Fruit fly (Drosophila melanogaster) whole organism, embryonic: ENCODE measurements around the gene CG10970.

Experiments
- ATbp ChIP-seq: fragments of 200-800 bp; sonication (Bioruptor generic); optimal IDR thresholded peaks from 2 replicates; lab custom pipeline; 2017; ENCODE audit warnings: missing biosample characterization, mild to moderate bottlenecking, missing genetic modification characterization, missing genetic modification reagents
- Atf-2 ChIP-seq: fragments of 200-800 bp; sonication (Bioruptor generic); optimal IDR thresholded peaks from 2 replicates; lab custom pipeline; 2016; ENCODE audit warnings: missing biosample characterization, missing genetic modification characterization
- B-H2 ChIP-seq: fragments of 200-800 bp; sonication (Bioruptor generic); optimal IDR thresholded peaks from 2 replicates; lab custom pipeline; 2018; ENCODE audit warnings: missing biosample characterization, mild to moderate bottlenecking, missing genetic modification characterization
- CG10321 ChIP-seq: fragments of 200-800 bp; sonication (Bioruptor generic); IDR thresholded peaks from 2 replicates; pipeline ENCODE4 v1.3.6; 2022; ENCODE audit warnings: missing biosample characterization, missing genetic modification characterization
- CG11093 ChIP-seq: fragments of 200-800 bp; sonication (Bioruptor generic); IDR thresholded peaks from 3 replicates; pipeline ENCODE4 v1.3.6; 2022; ENCODE audit warnings: missing biosample characterization, missing genetic modification characterization
- CG11504 ChIP-seq: fragments of 200-800 bp; sonication (Bioruptor generic); optimal IDR thresholded peaks from 3 replicates; lab custom pipeline; 2019; ENCODE audit warnings: missing biosample characterization, mild to moderate bottlenecking, missing genetic modification characterization, moderate library complexity
- CG11695 ChIP-seq: fragments of 200-800 bp; sonication (Bioruptor generic); IDR thresholded peaks from 3 replicates; pipeline ENCODE4 v1.3.6; 2022; ENCODE audit warnings: missing biosample characterization, missing genetic modification characterization
- CG12219 ChIP-seq: fragments of 200-800 bp; sonication (Bioruptor generic); optimal IDR thresholded peaks from 3 replicates; lab custom pipeline; 2018; ENCODE audit warnings: missing biosample characterization, mild to moderate bottlenecking, missing genetic modification characterization
- CG12236 ChIP-seq: fragments of 200-800 bp; sonication (Bioruptor generic); optimal IDR thresholded peaks from 2 replicates; lab custom pipeline; 2016; ENCODE audit warnings: missing biosample characterization, missing genetic modification characterization
- CG13424 ChIP-seq: fragments of 200-800 bp; sonication (Bioruptor generic); optimal IDR thresholded peaks from 2 replicates; lab custom pipeline; 2019; ENCODE audit warnings: missing biosample characterization, mild to moderate bottlenecking, missing genetic modification characterization, moderate library complexity
- CG1603 ChIP-seq: fragments of 200-800 bp; sonication (Bioruptor generic); optimal IDR thresholded peaks from 2 replicates; lab custom pipeline; 2019; ENCODE audit warnings: missing biosample characterization, mild to moderate bottlenecking, missing genetic modification characterization, moderate library complexity
- CG1792 ChIP-seq: fragments of 200-800 bp; sonication (Bioruptor generic); optimal IDR thresholded peaks from 2 replicates; lab custom pipeline; 2016; ENCODE audit warnings: missing biosample characterization, missing genetic modification characterization
- CG18011 ChIP-seq: fragments of 200-800 bp; sonication (Bioruptor generic); optimal IDR thresholded peaks from 2 replicates; lab custom pipeline; 2017; ENCODE audit warnings: missing biosample characterization, missing genetic modification characterization, mild to moderate bottlenecking, moderate library complexity, missing genotype
- CG2116 ChIP-seq: fragments of 200-800 bp; sonication (Bioruptor generic); optimal IDR thresholded peaks from 3 replicates; lab custom pipeline; 2018; ENCODE audit warnings: missing biosample characterization, mild to moderate bottlenecking, missing genetic modification characterization
- CG2129 ChIP-seq: fragments of 200-800 bp; sonication (Bioruptor generic); IDR thresholded peaks from 2 replicates; pipeline ENCODE4 v1.3.6; 2022; ENCODE audit warnings: missing biosample characterization, missing genetic modification characterization; ENCODE audit not compliant: partially characterized antibody
- CG4328 ChIP-seq: fragments of 200-800 bp; sonication (Bioruptor generic); optimal IDR thresholded peaks from 3 replicates; lab custom pipeline; 2017; ENCODE audit warnings: missing biosample characterization, missing genetic modification reagents, missing genetic modification characterization
- CG6254 ChIP-seq: fragments of 200-800 bp; sonication (Bioruptor generic); optimal IDR thresholded peaks from 3 replicates; lab custom pipeline; 2017; ENCODE audit warnings: mild to moderate bottlenecking, missing biosample characterization, missing genetic modification reagents, missing genetic modification characterization
- CG6765 ChIP-seq: fragments of 200-800 bp; sonication (Bioruptor generic); optimal IDR thresholded peaks from 3 replicates; lab custom pipeline; 2017; ENCODE audit warnings: missing biosample characterization, mild to moderate bottlenecking, missing genetic modification characterization
- CG6854 ChIP-seq: fragments of 200-800 bp; sonication (Bioruptor generic); optimal IDR thresholded peaks from 3 replicates; lab custom pipeline; 2017; ENCODE audit warnings: missing biosample characterization, mild to moderate bottlenecking, missing genetic modification characterization
- CG7556 ChIP-seq: fragments of 200-800 bp; sonication (Bioruptor generic); optimal IDR thresholded peaks from 2 replicates; lab custom pipeline; 2017; ENCODE audit warnings: missing biosample characterization, mild to moderate bottlenecking, missing genetic modification characterization
- CG7839 ChIP-seq: fragments of 200-800 bp; sonication (Bioruptor generic); optimal IDR thresholded peaks from 3 replicates; lab custom pipeline; 2018; ENCODE audit warnings: missing biosample characterization, mild to moderate bottlenecking, missing genetic modification characterization, moderate library complexity
- CG8388 ChIP-seq: fragments of 200-800 bp; sonication (Bioruptor generic); optimal IDR thresholded peaks from 2 replicates; lab custom pipeline; 2019; ENCODE audit warnings: missing biosample characterization, mild to moderate bottlenecking, missing genetic modification characterization, moderate library complexity
- Dbx ChIP-seq: fragments of 200-800 bp; sonication (Bioruptor generic); IDR thresholded peaks from 3 replicates; pipeline ENCODE4 v1.3.6; 2022; ENCODE audit warnings: missing biosample characterization, missing genetic modification characterization
- Ets65A ChIP-seq: fragments of 200-800 bp; sonication (Bioruptor generic); peaks from one replicate; lab custom pipeline; 2016; ENCODE audit warnings: missing biosample characterization, missing genetic modification characterization
- NfI ChIP-seq: fragments of 200-800 bp; sonication (Bioruptor generic); optimal IDR thresholded peaks from 3 replicates; lab custom pipeline; 2018; ENCODE audit warnings: missing biosample characterization, mild to moderate bottlenecking, missing genetic modification characterization, moderate library complexity
- Sin3A ChIP-seq: fragments of >200 bp; optimal IDR thresholded peaks from 2 replicates; lab custom pipeline; 2018
- Sox100B ChIP-seq: fragments of 200-800 bp; sonication (Bioruptor generic); optimal IDR thresholded peaks from 3 replicates; lab custom pipeline; 2018; ENCODE audit warnings: missing biosample characterization, mild to moderate bottlenecking, missing genetic modification characterization
- br ChIP-seq: fragments of >200 bp; optimal IDR thresholded peaks from 2 replicates; lab custom pipeline; 2017
- chn ChIP-seq: fragments of 200-800 bp; sonication (Bioruptor generic); optimal IDR thresholded peaks from 2 replicates; lab custom pipeline; 2016; ENCODE audit warnings: missing biosample characterization, missing genetic modification characterization
- crol ChIP-seq: fragments of 200-800 bp; sonication (Bioruptor generic); IDR thresholded peaks from 2 replicates; pipeline ENCODE4 v1.3.6; 2022; ENCODE audit warnings: missing biosample characterization, missing genetic modification characterization
- dan ChIP-seq: fragments of 200-800 bp; sonication (Bioruptor generic); IDR thresholded peaks from 2 replicates; pipeline ENCODE4 v1.3.6; 2022; ENCODE audit warnings: missing biosample characterization, missing genetic modification characterization
- dm ChIP-seq: fragments of 200-800 bp; sonication (Bioruptor generic); optimal IDR thresholded peaks from 3 replicates; lab custom pipeline; 2016; ENCODE audit warnings: missing biosample characterization, missing genetic modification characterization
- dmrt99B ChIP-seq: fragments of 200-800 bp; sonication (Bioruptor generic); optimal IDR thresholded peaks from 2 replicates; lab custom pipeline; 2018; ENCODE audit warnings: missing biosample characterization, mild to moderate bottlenecking, missing genetic modification characterization, moderate library complexity
- dysf ChIP-seq: fragments of 200-800 bp; sonication (Bioruptor generic); IDR thresholded peaks from 3 replicates; pipeline ENCODE4 v1.3.6; 2022; ENCODE audit warnings: missing biosample characterization, missing genetic modification characterization
- fd96Cb ChIP-seq: fragments of 200-800 bp; sonication (Bioruptor generic); optimal IDR thresholded peaks from 2 replicates; lab custom pipeline; 2018; ENCODE audit warnings: missing biosample characterization, mild to moderate bottlenecking, missing genetic modification characterization, moderate library complexity
- ftz-f1 ChIP-seq: fragments of 200-800 bp; sonication (Bioruptor generic); optimal IDR thresholded peaks from 2 replicates; lab custom pipeline; 2016; ENCODE audit warnings: missing biosample characterization, missing genetic modification characterization
- gem ChIP-seq: fragments of 200-800 bp; sonication (Bioruptor generic); optimal IDR thresholded peaks from 2 replicates; lab custom pipeline; 2019; ENCODE audit warnings: missing biosample characterization, mild to moderate bottlenecking, missing genetic modification characterization, moderate library complexity
- grau ChIP-seq: fragments of 200-800 bp; optimal IDR thresholded peaks from 3 replicates; lab custom pipeline; 2019; ENCODE audit warnings: missing biosample characterization, mild to moderate bottlenecking, missing genetic modification characterization, moderate library complexity
- grn ChIP-seq: fragments of 200-800 bp; sonication (Bioruptor generic); optimal IDR thresholded peaks from 3 replicates; lab custom pipeline; 2017; ENCODE audit warnings: missing biosample characterization, missing genetic modification characterization
- ken ChIP-seq: fragments of 200-800 bp; sonication (Bioruptor generic); IDR thresholded peaks from 3 replicates; pipeline ENCODE4 v1.3.6; 2022; ENCODE audit warnings: missing biosample characterization, missing genetic modification characterization
- lilli ChIP-seq: fragments of 200-800 bp; sonication (Bioruptor generic); optimal IDR thresholded peaks from 3 replicates; lab custom pipeline; 2016; ENCODE audit warnings: missing biosample characterization, missing genetic modification characterization
- luna ChIP-seq: fragments of 200-800 bp; sonication (Bioruptor generic); optimal IDR thresholded peaks from 2 replicates; lab custom pipeline; 2016; ENCODE audit warnings: missing biosample characterization, missing genetic modification characterization
- odd ChIP-seq: fragments of 200-800 bp; sonication (Bioruptor generic); optimal IDR thresholded peaks from 2 replicates; lab custom pipeline; 2017; ENCODE audit warnings: missing biosample characterization, mild to moderate bottlenecking, missing genetic modification characterization
- pfk ChIP-seq: fragments of 200-800 bp; sonication (Bioruptor generic); optimal IDR thresholded peaks from 2 replicates; lab custom pipeline; 2018; ENCODE audit warnings: missing biosample characterization, mild to moderate bottlenecking, missing genetic modification characterization, moderate library complexity
- ranshi ChIP-seq: fragments of 200-800 bp; sonication (Bioruptor generic); IDR thresholded peaks from 2 replicates; pipeline ENCODE4 v1.3.6; 2022; ENCODE audit warnings: missing biosample characterization, missing genetic modification characterization
- row ChIP-seq: fragments of 200-800 bp; sonication (Bioruptor generic); IDR thresholded peaks from 3 replicates; pipeline ENCODE4 v1.3.6; 2022; ENCODE audit warnings: missing biosample characterization, missing genetic modification characterization
- schlank ChIP-seq: fragments of 200-800 bp; sonication (Bioruptor generic); optimal IDR thresholded peaks from 2 replicates; lab custom pipeline; 2018; ENCODE audit warnings: missing biosample characterization, mild to moderate bottlenecking, missing genetic modification characterization
- sens ChIP-seq: fragments of 200-800 bp; sonication (Bioruptor generic); peaks from one replicate; lab custom pipeline; 2016; ENCODE audit warnings: missing biosample characterization, missing genetic modification characterization
- sisA ChIP-seq: fragments of 200-800 bp; sonication (Bioruptor generic); IDR thresholded peaks from 2 replicates; pipeline ENCODE4 v1.3.6; 2022; ENCODE audit warnings: missing biosample characterization, missing genetic modification characterization
- tll ChIP-seq, 2 experiments: fragments of 200-800 bp in 1 of 2; fragments of >200 bp in 1 of 2; sonication (Bioruptor generic) in 1 of 2; optimal IDR thresholded peaks; 2 replicates each; lab custom pipeline; 2017 to 2019; ENCODE audit warnings: missing biosample characterization in 2 of 2, missing genetic modification characterization in 2 of 2, mild to moderate bottlenecking in 1 of 2, moderate library complexity in 1 of 2

The CG10970 gene

DNA sequence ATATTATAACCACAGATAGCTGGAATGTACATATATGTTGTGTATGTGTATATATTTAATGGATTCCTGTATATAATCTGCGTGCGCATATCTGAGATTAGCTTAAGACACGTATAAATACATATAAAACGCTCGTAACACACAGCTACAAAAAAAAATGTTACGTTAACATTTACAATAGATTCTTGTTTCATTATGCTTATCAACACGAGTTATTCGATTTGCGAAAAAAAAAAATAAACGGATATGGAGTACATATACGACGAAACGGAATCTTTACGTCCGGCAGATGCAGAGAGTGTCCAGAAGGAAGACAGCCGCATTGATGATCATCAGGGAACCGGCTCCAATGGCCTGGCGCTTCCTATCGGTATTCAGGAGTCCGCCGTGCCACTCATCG is at the start of gene CG10970:
CG10970 (minus strand) TSS at position 101 of the 400 bp plus-strand sequence.
- TF ChIP-seq CG6854 (no peak), Dbx (GFP tag; lab: Robert Waterston, UW) (no peak), CG1792 (GFP tag; lab: Kevin White, UChicago) (no peak), CG1603 (no peak), br (no peak), odd (GFP tag; lab: Kevin White, UChicago) (no peak), ftz-f1 (GFP tag; lab: Kevin White, UChicago) (no peak), chn (no peak), CG2116 (GFP tag; lab: Kevin White, UChicago) (no peak), ranshi (GFP tag; lab: Robert Waterston, UW) (no peak)

DNA sequence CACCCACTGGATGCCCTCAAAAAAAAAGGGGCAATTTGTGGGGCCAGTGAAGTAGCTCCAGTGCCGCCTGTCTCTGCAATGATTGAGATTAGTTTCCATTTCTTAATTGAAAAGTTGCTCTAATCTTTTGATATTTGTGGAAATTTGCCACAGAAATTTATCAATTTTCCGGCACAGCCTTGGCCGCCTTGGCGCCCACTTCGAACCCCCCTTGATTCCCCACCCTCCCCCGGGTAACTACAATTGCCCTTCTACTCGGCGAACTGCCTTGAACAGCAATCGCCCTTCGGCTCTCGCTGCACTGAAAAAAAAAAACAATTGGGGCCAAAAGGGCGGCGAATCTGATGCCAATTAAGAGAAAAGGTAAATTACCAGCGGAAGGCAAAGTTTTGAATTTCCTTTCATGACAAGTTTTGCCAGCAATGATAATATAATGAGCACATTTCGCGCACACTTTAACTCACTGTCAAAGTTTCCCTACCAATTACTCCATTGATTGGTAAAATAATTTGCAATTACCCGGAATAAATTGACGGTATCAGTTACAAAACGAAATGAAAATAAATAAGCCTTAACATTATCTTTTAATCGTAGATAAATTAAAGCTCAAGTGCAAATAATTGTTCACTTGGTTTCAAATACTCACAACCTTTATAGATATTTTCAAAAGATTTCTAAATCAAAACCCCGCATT is 48.6 kb upstream of the CG10970 start:
- TF ChIP-seq fd96Cb (tag; lab: Kevin White, UChicago) (peak; percentile 32), dmrt99B (peak; percentile 60), tll (GFP tag; optimal IDR thresholded peaks at IDR 0.05; lab: Kevin White, UChicago) (no peak), pfk (GFP tag; lab: Kevin White, UChicago) (no peak), Ets65A (GFP tag; lab: Kevin White, UChicago) (peak; percentile 80), CG4328 (GFP tag; lab: Kevin White, UChicago) (peak; percentile 7), luna (GFP tag; lab: Kevin White, UChicago) (no peak), CG13424 (tag; lab: Kevin White, UChicago) (peak; percentile 27), gem (tag; lab: Kevin White, UChicago) (peak; percentile 57), dan (no peak), dysf (GFP tag; lab: Robert Waterston, UW) (no peak), B-H2 (no peak), CG11695 (no peak), schlank (tag; lab: Kevin White, UChicago) (no peak), CG7839 (peak; percentile 37), CG12236 (GFP tag; lab: Kevin White, UChicago) (no peak), row (peak; percentile 39), Sox100B (GFP tag; lab: Kevin White, UChicago) (peak; percentile 67), CG7556 (GFP tag; lab: Kevin White, UChicago) (peak; percentile 65), crol (GFP tag; lab: Robert Waterston, UW) (peak; percentile 73), ken (GFP tag; lab: Robert Waterston, UW) (0 out of 3 replicates have a peak, but pooled peaks have one; percentile 11), br (no peak), Sin3A (no peak), CG6765 (GFP tag; lab: Kevin White, UChicago) (no peak), ATbp (no peak), sens (GFP tag; lab: Kevin White, UChicago) (peak; percentile 73), CG10321 (no peak), CG11093 (GFP tag; lab: Robert Waterston, UW) (no peak), grau (tag; lab: Kevin White, UChicago) (peak; percentile 29), CG18011 (GFP tag; lab: Kevin White, UChicago) (no peak), sisA (peak; percentile 32; the same call in 1 of the 2 replicates), CG6254 (GFP tag; lab: Kevin White, UChicago) (no peak), CG2129 (GFP tag; lab: Robert Waterston, UW) (no peak), CG12219 (GFP tag; lab: Kevin White, UChicago) (peak; percentile 16), CG8388 (GFP tag; lab: Kevin White, UChicago) (peak; percentile 20), NfI (GFP tag; lab: Kevin White, UChicago) (no peak), grn (no peak), Atf-2 (no peak), CG11504 (tag; lab: Kevin White, UChicago) (peak; percentile 67), dm (GFP tag; lab: Kevin White, UChicago) (no peak), lilli (GFP tag; lab: Kevin White, UChicago) (peak; percentile 1)
